Worm (Caenorhabditis elegans): ENCODE data around the gene str-162.

Gene str-162

DNA sequence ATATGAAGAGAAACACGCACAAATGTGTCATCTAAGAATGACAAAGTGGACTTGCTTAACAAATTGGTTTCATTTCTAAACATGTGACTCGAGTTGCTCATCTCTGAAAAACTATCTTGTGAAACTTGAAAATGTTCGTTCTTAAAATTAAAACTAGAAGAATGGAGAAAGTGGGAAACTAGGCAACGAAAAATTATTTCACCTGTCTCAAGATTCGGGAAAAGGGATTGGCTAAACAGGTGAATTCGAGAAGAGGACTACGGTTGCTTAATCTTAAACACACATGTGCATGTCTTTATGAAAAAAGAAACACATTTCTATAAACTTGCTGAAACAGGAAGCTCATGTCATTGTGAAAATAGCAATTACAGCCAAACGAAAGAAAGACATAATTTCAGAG, 11.2 kb upstream of the str-162 start, which contains the start of gene srz-24:
srz-24 (minus strand) TSS at position 101 of the 400 bp plus-strand sequence.
- TF ChIP-seq nhr-237 (tag; optimal IDR thresholded peaks at IDR 0.05) = no peak
- TF ChIP-seq nhr-23 (tag; optimal IDR thresholded peaks at IDR 0.05) = no peak
- no peak for TF ChIP-seq ztf-4 (tag; optimal IDR thresholded peaks at IDR 0.05)
- TF ChIP-seq nhr-43 (tag; optimal IDR thresholded peaks at IDR 0.05; ENCODE audit: poor library complexity, severe bottlenecking) = no peak
- TF ChIP-seq fos-1 (tag; optimal IDR thresholded peaks at IDR 0.05) = no peak
- no peak for TF ChIP-seq R02D3.7 (tag; optimal IDR thresholded peaks at IDR 0.05)
- TF ChIP-seq pha-4 (tag; optimal IDR thresholded peaks at IDR 0.05) = no peak
- no peak for TF ChIP-seq pqm-1 (tag; optimal IDR thresholded peaks at IDR 0.05)
- TF ChIP-seq hmg-11 (tag; optimal IDR thresholded peaks at IDR 0.05) = no peak
- no peak for TF ChIP-seq nhr-28 (tag; optimal IDR thresholded peaks at IDR 0.05)
- TF ChIP-seq unc-39 (tag; optimal IDR thresholded peaks at IDR 0.05) = no peak
- TF ChIP-seq ceh-16 (tag; optimal IDR thresholded peaks at IDR 0.05) = no peak
- no peak for TF ChIP-seq nfya-1 (tag; optimal IDR thresholded peaks at IDR 0.05; ENCODE audit: insufficient read depth)
- no peak for TF ChIP-seq ztf-11 (tag; optimal IDR thresholded peaks at IDR 0.05)

DNA sequence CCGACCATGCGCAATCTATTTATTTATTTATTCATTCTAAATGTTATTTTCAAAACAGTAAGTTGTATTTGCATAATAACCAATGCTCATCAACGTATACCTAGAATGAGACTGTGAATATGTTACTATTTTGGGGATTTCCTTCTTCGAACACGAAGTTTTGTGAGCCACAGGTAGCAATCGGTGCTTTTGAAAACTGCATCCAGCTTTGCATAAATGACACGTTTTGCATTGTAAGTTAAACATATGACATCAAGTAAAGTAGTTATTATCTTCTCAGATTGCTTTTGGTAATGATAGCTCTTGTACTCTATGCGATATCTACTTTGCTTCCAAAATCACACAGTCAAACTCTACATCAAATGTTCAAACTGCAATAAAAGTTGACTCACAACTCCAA, 9.7 kb upstream of the str-162 start, which contains the start of gene E03H12.4:
E03H12.4 (plus strand) TSS at position 120 of the 400 bp plus-strand sequence.
- TF ChIP-seq elt-2 (tag; optimal IDR thresholded peaks at IDR 0.05) (no peak), egl-27 (tag; optimal IDR thresholded peaks at IDR 0.05) (no peak), pha-4 (tag; optimal IDR thresholded peaks at IDR 0.05) (no peak), fkh-2 (tag; optimal IDR thresholded peaks at IDR 0.05) (no peak), eor-1 (tag; optimal IDR thresholded peaks at IDR 0.05) (no peak), R02D3.7 (tag; optimal IDR thresholded peaks at IDR 0.05) (no peak), ceh-9 (tag; optimal IDR thresholded peaks at IDR 0.05) (no peak), mdl-1 (tag; optimal IDR thresholded peaks at IDR 0.05) (no peak), fos-1 (tag; optimal IDR thresholded peaks at IDR 0.05) (no peak), ztf-4 (tag; optimal IDR thresholded peaks at IDR 0.05) (no peak), ceh-16 (tag; optimal IDR thresholded peaks at IDR 0.05) (no peak), nhr-12 (tag; optimal IDR thresholded peaks at IDR 0.05) (no peak), ZK546.5 (tag; optimal IDR thresholded peaks at IDR 0.05) (no peak), nhr-25 (tag; optimal IDR thresholded peaks at IDR 0.05) (no peak), fkh-10 (GFP tag; optimal IDR thresholded peaks at IDR 0.05) (no peak), pqm-1 (tag; optimal IDR thresholded peaks at IDR 0.05) (no peak), lin-39 (tag; optimal IDR thresholded peaks at IDR 0.05) (no peak), lin-15B (tag; optimal IDR thresholded peaks at IDR 0.05) (no peak)

- TF ChIP-seq fkh-2 (tag; optimal IDR thresholded peaks at IDR 0.05) (no peak), fos-1 (tag; optimal IDR thresholded peaks at IDR 0.05) (no peak), nhr-77 (tag; optimal IDR thresholded peaks at IDR 0.05) (no peak), zag-1 (tag; optimal IDR thresholded peaks at IDR 0.05) (no peak), nfya-1 (tag; optimal IDR thresholded peaks at IDR 0.05; ENCODE audit: insufficient read depth) (no peak), ztf-11 (tag; optimal IDR thresholded peaks at IDR 0.05) (no peak), daf-12 (tag; optimal IDR thresholded peaks at IDR 0.05) (no peak), nhr-67 (tag; optimal IDR thresholded peaks at IDR 0.05) (no peak), sea-2 (GFP tag; optimal IDR thresholded peaks at IDR 0.05) (no peak), lin-39 (tag; optimal IDR thresholded peaks at IDR 0.05) (no peak)
Measured at ce11 chrIV:4983746-4984145, 8.4 kb upstream of the str-162 start, which contains the start of gene clec-176. TSS of gene clec-176 (plus strand) at chrIV:4984046.

- TF ChIP-seq ceh-28 (tag; optimal IDR thresholded peaks at IDR 0.05) (no peak), fkh-10 (GFP tag; optimal IDR thresholded peaks at IDR 0.05) (no peak), nfya-1 (tag; optimal IDR thresholded peaks at IDR 0.05; ENCODE audit: insufficient read depth) (no peak), zag-1 (tag; optimal IDR thresholded peaks at IDR 0.05) (no peak), snpc-4 (tag; optimal IDR thresholded peaks at IDR 0.05) (no peak), nhr-43 (tag; optimal IDR thresholded peaks at IDR 0.05; ENCODE audit: poor library complexity, severe bottlenecking) (no peak), nhr-25 (tag; optimal IDR thresholded peaks at IDR 0.05) (no peak), ceh-9 (tag; optimal IDR thresholded peaks at IDR 0.05) (no peak), mml-1 (tag; optimal IDR thresholded peaks at IDR 0.05) (no peak), unc-62 (GFP tag; optimal IDR thresholded peaks at IDR 0.05) (no peak), mdl-1 (tag; optimal IDR thresholded peaks at IDR 0.05) (no peak), ceh-82 (tag; optimal IDR thresholded peaks at IDR 0.05) (no peak)
Measured at ce11 chrIV:4986246-4986645, 5.9 kb upstream of the str-162 start, which contains the start of gene clec-177. TSS of gene clec-177 (plus strand) at chrIV:4986546.
